Worm (Caenorhabditis elegans): Measurements from ENCODE around the gene vmo-1.
A peak's percentile ranks its signal among the peaks of the same experiment; 100 is the strongest.

- peak; percentile 55 for TF ChIP-seq elt-2 (tag; optimal IDR thresholded peaks at IDR 0.05)
- TF ChIP-seq rnt-1 (tag; optimal IDR thresholded peaks at IDR 0.05): no peak
- no peak for TF ChIP-seq pha-4 (tag; optimal IDR thresholded peaks at IDR 0.05)
- TF ChIP-seq lin-11 (tag; optimal IDR thresholded peaks at IDR 0.05): peak; percentile 31
- no peak for TF ChIP-seq pag-3 (tag; optimal IDR thresholded peaks at IDR 0.05; ENCODE audit: borderline replicate concordance)
- no peak for TF ChIP-seq C08G9.2 (tag; optimal IDR thresholded peaks at IDR 0.05)
- TF ChIP-seq sdc-2 (tag; optimal IDR thresholded peaks at IDR 0.05): no peak
- no peak for TF ChIP-seq pqm-1 (tag; optimal IDR thresholded peaks at IDR 0.05)
- peak; percentile 60 for TF ChIP-seq ceh-14 (tag; optimal IDR thresholded peaks at IDR 0.05)
- peak; percentile 36 for TF ChIP-seq nfya-1 (tag; optimal IDR thresholded peaks at IDR 0.05)
- TF ChIP-seq ceh-48 (tag; optimal IDR thresholded peaks at IDR 0.05): peak; percentile 34
- TF ChIP-seq tbx-2 (tag; optimal IDR thresholded peaks at IDR 0.05): no peak
- no peak for TF ChIP-seq unc-3 (GFP tag; conservative IDR thresholded peaks at IDR 0.05)
- peak; percentile 41 for TF ChIP-seq unc-3 (tag; optimal IDR thresholded peaks at IDR 0.05)
- TF ChIP-seq Y22D7AL.16 (tag; optimal IDR thresholded peaks at IDR 0.05): no peak
Measured at ce11 chrV:20580511-20581040, 27.7 kb upstream of the vmo-1 start, which contains the start of gene F26F2.7.
